Worm (Caenorhabditis elegans) whole organism, L1 larva: Measurements from ENCODE around the gene F56C4.2.

Experiments used
- ama-1 ChIP-seq: fragments of 150-350 bp; optimal IDR thresholded peaks from 2 replicates; lab custom pipeline; 2014
- ceh-90 ChIP-seq: sonication (generic microtip); optimal IDR thresholded peaks from 2 replicates; lab custom pipeline; 2016; ENCODE audit warnings: missing genetic modification characterization, missing compliant biosample characterization
- efl-1 ChIP-seq, 4 experiments: fragments of 150-350 bp; optimal IDR thresholded peaks in 3 of 4; peaks in 1 of 4; 1 replicate in 1 of 4; 2 replicates in 3 of 4; lab custom pipeline; 2014; ENCODE audit warnings: missing biosample characterization in 2 of 4, missing genetic modification characterization in 2 of 4, missing genetic modification reagents in 2 of 4
- jun-1 ChIP-seq: fragments of 150-350 bp; optimal IDR thresholded peaks from 2 replicates; lab custom pipeline; 2014; ENCODE audit warnings: missing biosample characterization, missing genetic modification reagents, missing genetic modification characterization
- lin-15B ChIP-seq: fragments of 150-350 bp; sonication (generic microtip); optimal IDR thresholded peaks from 3 replicates; lab custom pipeline; 2014; ENCODE audit warnings: missing biosample characterization, missing genetic modification characterization
- nhr-11 ChIP-seq: fragments of 150-350 bp; optimal IDR thresholded peaks from 2 replicates; lab custom pipeline; 2014; ENCODE audit warnings: missing biosample characterization, missing genetic modification characterization
- nhr-12 ChIP-seq: sonication (generic microtip); optimal IDR thresholded peaks from 2 replicates; lab custom pipeline; 2017; ENCODE audit warnings: missing biosample characterization, missing genetic modification characterization
- nhr-76 ChIP-seq: sonication (generic microtip); optimal IDR thresholded peaks from 2 replicates; lab custom pipeline; 2017; ENCODE audit warnings: missing biosample characterization, missing genetic modification characterization
- nhr-77 ChIP-seq: fragments of 150-350 bp; optimal IDR thresholded peaks from 2 replicates; lab custom pipeline; 2014; ENCODE audit warnings: missing biosample characterization, missing genetic modification characterization
- nhr-90 ChIP-seq: sonication (generic microtip); optimal IDR thresholded peaks from 2 replicates; lab custom pipeline; 2016; ENCODE audit warnings: mild to moderate bottlenecking, missing genetic modification characterization, missing compliant biosample characterization; ENCODE audit not compliant: poor library complexity
- skn-1 ChIP-seq: fragments of 150-350 bp; optimal IDR thresholded peaks from 2 replicates; lab custom pipeline; 2014; ENCODE audit warnings: missing biosample characterization, missing genetic modification characterization
- unc-62 ChIP-seq: fragments of 150-350 bp; optimal IDR thresholded peaks from 2 replicates; lab custom pipeline; 2014; ENCODE audit warnings: missing biosample characterization, missing genetic modification reagents, missing genetic modification characterization
- ztf-4 ChIP-seq: fragments of 150-350 bp; optimal IDR thresholded peaks from 2 replicates; lab custom pipeline; 2014; ENCODE audit warnings: missing biosample characterization, missing genetic modification characterization

ce11 chrIV:10608275-10608674, 30.8 kb upstream of the F56C4.2 start, which contains the start of gene R09H10.6:
- TF ChIP-seq ama-1 (lab: Kevin White, UChicago) (no peak), skn-1 (tag; lab: Kevin White, UChicago) (no peak), nhr-12 (tag; lab: Kevin White, UChicago) (no peak), nhr-77 (no peak), efl-1 (optimal IDR thresholded peaks at IDR 0.05; lab: Kevin White, UChicago) (no peak), efl-1 (GFP tag; optimal IDR thresholded peaks at IDR 0.05 in 1 of 2; lab: Kevin White, UChicago) (no peak), unc-62 (GFP tag; lab: Kevin White, UChicago) (no peak), jun-1 (tag; lab: Kevin White, UChicago) (no peak), lin-15B (tag; lab: Kevin White, UChicago) (no peak), nhr-76 (tag; lab: Kevin White, UChicago) (no peak), ztf-4 (tag; lab: Kevin White, UChicago) (no peak), nhr-11 (no peak), ceh-90 (tag; lab: Kevin White, UChicago) (no peak), nhr-90 (tag; lab: Kevin White, UChicago) (no peak)
